Fruit fly (Drosophila melanogaster): Measurements from ENCODE around the gene nom.
A peak's percentile ranks its signal among the peaks of the same experiment; 100 is the strongest.

nom gene

DNA sequence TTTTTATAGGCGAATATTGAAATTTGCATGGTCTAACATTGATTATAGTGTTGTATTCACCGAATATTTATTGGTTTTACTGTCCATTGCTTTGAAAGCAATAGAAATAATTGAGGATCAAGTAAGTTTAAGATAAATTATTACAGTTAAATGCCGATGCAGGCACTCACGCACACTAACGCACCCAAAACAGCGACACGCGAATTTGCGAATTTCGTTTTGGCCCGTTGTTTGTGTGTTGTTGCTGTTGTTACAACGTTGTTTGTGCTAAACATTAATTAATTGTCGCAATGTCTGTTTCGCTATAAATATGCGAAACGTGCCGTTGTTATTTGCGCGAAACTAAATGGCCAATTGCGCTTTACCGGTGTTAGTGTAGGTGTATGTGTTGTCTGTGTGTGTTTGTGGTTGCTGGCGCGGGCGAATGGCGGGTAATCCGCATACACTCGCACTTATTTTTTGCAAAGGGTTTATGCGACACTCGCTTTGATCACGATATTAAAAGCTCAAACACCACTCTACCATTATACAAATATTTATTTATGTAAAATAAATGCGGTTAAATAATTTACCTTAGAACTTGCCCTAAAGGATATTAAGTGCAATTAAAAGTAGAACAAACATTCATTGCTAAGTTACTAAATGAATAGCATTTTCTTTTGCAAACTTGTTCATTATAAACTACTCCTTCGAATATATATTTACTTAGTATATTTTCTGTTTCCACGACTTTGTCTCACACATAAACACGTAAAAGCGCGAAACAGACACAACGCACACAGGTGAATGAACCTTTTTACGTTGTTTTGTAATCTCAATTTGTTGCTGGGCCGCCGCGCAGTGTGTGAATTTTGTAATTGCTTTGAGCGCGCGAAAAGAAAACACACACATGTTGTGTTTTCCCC lies 25.1 kb downstream of the nom start (continued):
- TF ChIP-seq Rfx (GFP tag; IDR thresholded peaks at IDR 0.05) (0 out of 2 replicates have a peak, but pooled peaks have one; percentile 6), Max (GFP tag; optimal IDR thresholded peaks at IDR 0.05) (no peak), CG12219 (GFP tag; optimal IDR thresholded peaks at IDR 0.05) (no peak), CG14014 (GFP tag; IDR thresholded peaks at IDR 0.05) (0 out of 2 replicates have a peak, but pooled peaks have one; percentile 10), CG8478 (optimal IDR thresholded peaks at IDR 0.05) (no peak), CG3726 (GFP tag; IDR thresholded peaks at IDR 0.05) (no peak), Spps (tag; optimal IDR thresholded peaks at IDR 0.05) (no peak), CG1529 (GFP tag; optimal IDR thresholded peaks at IDR 0.05) (no peak), usp (GFP tag; optimal IDR thresholded peaks at IDR 0.05) (no peak), CG9932 (GFP tag; IDR thresholded peaks at IDR 0.05) (no peak), sqz (GFP tag; optimal IDR thresholded peaks at IDR 0.05) (no peak), CG14667 (GFP tag; IDR thresholded peaks at IDR 0.05) (no peak), CG17328 (GFP tag; IDR thresholded peaks at IDR 0.05) (no peak), Fer3 (tag; optimal IDR thresholded peaks at IDR 0.05) (peak; percentile 21), dati (GFP tag; IDR thresholded peaks at IDR 0.05) (no peak), hb (GFP tag; IDR thresholded peaks at IDR 0.05; ENCODE audit: partially characterized antibody) (no peak), grau (tag; optimal IDR thresholded peaks at IDR 0.05) (no peak), NfI (GFP tag; optimal IDR thresholded peaks at IDR 0.05) (no peak), kni (GFP tag; optimal IDR thresholded peaks at IDR 0.05) (no peak), CG14710 (tag; optimal IDR thresholded peaks at IDR 0.05) (no peak), chif (GFP tag; optimal IDR thresholded peaks at IDR 0.05) (no peak), CG1792 (GFP tag; optimal IDR thresholded peaks at IDR 0.05) (no peak), NK7.1 (GFP tag; optimal IDR thresholded peaks at IDR 0.05) (no peak), CG12236 (GFP tag; optimal IDR thresholded peaks at IDR 0.05) (no peak), Optix (GFP tag; IDR thresholded peaks at IDR 0.05) (no peak), Dbx (GFP tag; IDR thresholded peaks at IDR 0.05) (0 out of 3 replicates have a peak, but pooled peaks have one; percentile 34), CG18599 (GFP tag; optimal IDR thresholded peaks at IDR 0.05) (peak; percentile 53), Bdp1 (GFP tag; optimal IDR thresholded peaks at IDR 0.05) (no peak), CG2712 (tag; optimal IDR thresholded peaks at IDR 0.05) (no peak), Ptx1 (GFP tag; IDR thresholded peaks at IDR 0.05) (no peak), CG7928 (GFP tag; optimal IDR thresholded peaks at IDR 0.05) (no peak), CG5245 (GFP tag; optimal IDR thresholded peaks at IDR 0.05) (no peak), CG12659 (GFP tag; optimal IDR thresholded peaks at IDR 0.05) (no peak), CG3838 (GFP tag; optimal IDR thresholded peaks at IDR 0.05) (no peak), nerfin-1 (tag; optimal IDR thresholded peaks at IDR 0.05) (peak; percentile 97), crol (GFP tag; IDR thresholded peaks at IDR 0.05) (no peak), HLH3B (GFP tag; IDR thresholded peaks at IDR 0.05) (no peak), CG6175 (GFP tag; IDR thresholded peaks at IDR 0.05) (no peak), CG17802 (tag; optimal IDR thresholded peaks at IDR 0.05) (no peak), HmgZ (tag; optimal IDR thresholded peaks at IDR 0.05) (no peak), scrt (GFP tag; optimal IDR thresholded peaks at IDR 0.05) (no peak), lilli (GFP tag; optimal IDR thresholded peaks at IDR 0.05) (peak; percentile 14), CG10462 (GFP tag; optimal IDR thresholded peaks at IDR 0.05) (no peak), CG7987 (GFP tag; optimal IDR thresholded peaks at IDR 0.05) (no peak), maf-S (GFP tag; optimal IDR thresholded peaks at IDR 0.05) (no peak), CG34376 (GFP tag; optimal IDR thresholded peaks at IDR 0.05) (no peak), CG3281 (GFP tag; optimal IDR thresholded peaks at IDR 0.05) (no peak), CG31224 (GFP tag; IDR thresholded peaks at IDR 0.05) (0 out of 2 replicates have a peak, but pooled peaks have one; percentile 23), CG4730 (GFP tag; IDR thresholded peaks at IDR 0.05) (no peak), cg (GFP tag; optimal IDR thresholded peaks at IDR 0.05) (peak; percentile 81)

All from whole organism, embryonic.